Fruit fly (Drosophila melanogaster) whole organism, embryonic: ENCODE measurements around the gene CG42541.
A peak's percentile ranks its signal among the peaks of the same experiment; 100 is the strongest.

Source experiments
- Atf6 ChIP-seq: fragments of 200-800 bp; sonication (Bioruptor generic); IDR thresholded peaks from 2 replicates; pipeline ENCODE4 v1.3.6; 2022; ENCODE audit warnings: missing biosample characterization, missing genetic modification characterization
- BtbVII ChIP-seq: fragments of 200-800 bp; sonication (Bioruptor generic); optimal IDR thresholded peaks from 3 replicates; lab custom pipeline; 2017; ENCODE audit warnings: missing biosample characterization, mild to moderate bottlenecking, missing genetic modification characterization
- CG10654 ChIP-seq: fragments of 200-800 bp; sonication (Bioruptor generic); optimal IDR thresholded peaks from 2 replicates; lab custom pipeline; 2016; ENCODE audit warnings: missing biosample characterization, missing genetic modification characterization
- CG10959 ChIP-seq: fragments of 200-800 bp; sonication (Bioruptor generic); IDR thresholded peaks from 2 replicates; pipeline ENCODE4 v1.3.6; 2022; ENCODE audit warnings: missing biosample characterization, missing genetic modification characterization
- CG11085 ChIP-seq: fragments of 200-800 bp; sonication (Bioruptor generic); IDR thresholded peaks from 2 replicates; pipeline ENCODE4 v1.3.6; 2022; ENCODE audit warnings: missing biosample characterization, missing genetic modification characterization
- CG12299 ChIP-seq: fragments of 200-800 bp; sonication (Bioruptor generic); optimal IDR thresholded peaks from 2 replicates; lab custom pipeline; 2018; ENCODE audit warnings: missing biosample characterization, mild to moderate bottlenecking, missing genetic modification characterization
- CG12744 ChIP-seq: fragments of 200-800 bp; sonication (Bioruptor generic); optimal IDR thresholded peaks from 2 replicates; lab custom pipeline; 2016; ENCODE audit warnings: missing biosample characterization, missing genetic modification characterization
- CG13894 ChIP-seq: fragments of 200-800 bp; sonication (Bioruptor generic); optimal IDR thresholded peaks from 3 replicates; lab custom pipeline; 2018; ENCODE audit warnings: missing biosample characterization, mild to moderate bottlenecking, missing genetic modification characterization, moderate library complexity
- CG15601 ChIP-seq: fragments of 200-800 bp; sonication (Bioruptor generic); optimal IDR thresholded peaks from 3 replicates; lab custom pipeline; 2019; ENCODE audit warnings: missing biosample characterization, mild to moderate bottlenecking, missing genetic modification characterization, moderate library complexity
- CG16779 ChIP-seq: fragments of 200-800 bp; sonication (Bioruptor generic); IDR thresholded peaks from 2 replicates; pipeline ENCODE4 v1.3.6; 2022; ENCODE audit warnings: missing biosample characterization, missing genetic modification characterization
- CG18599 ChIP-seq: fragments of 200-800 bp; sonication (Bioruptor generic); optimal IDR thresholded peaks from 3 replicates; lab custom pipeline; 2017; ENCODE audit warnings: missing biosample characterization, missing genetic modification characterization, mild to moderate bottlenecking, moderate library complexity, missing genetic modification reagents
- CG18619 ChIP-seq: fragments of 200-800 bp; sonication (Bioruptor generic); optimal IDR thresholded peaks from 3 replicates; lab custom pipeline; 2017; ENCODE audit warnings: missing biosample characterization, mild to moderate bottlenecking, missing genetic modification characterization
- CG2889 ChIP-seq: fragments of 200-800 bp; sonication (Bioruptor generic); IDR thresholded peaks from 3 replicates; pipeline ENCODE4 v1.3.6; 2022; ENCODE audit warnings: missing biosample characterization, missing genetic modification characterization
- CG3281 ChIP-seq: fragments of 200-800 bp; sonication (Bioruptor generic); optimal IDR thresholded peaks from 3 replicates; lab custom pipeline; 2017; ENCODE audit warnings: missing biosample characterization, mild to moderate bottlenecking, missing genetic modification characterization
- CG33557 ChIP-seq: fragments of 200-800 bp; sonication (Bioruptor generic); optimal IDR thresholded peaks from 2 replicates; lab custom pipeline; 2019; ENCODE audit warnings: missing biosample characterization, mild to moderate bottlenecking, missing genetic modification characterization, moderate library complexity
- CG8089 ChIP-seq: fragments of 200-800 bp; sonication (Bioruptor generic); optimal IDR thresholded peaks from 3 replicates; lab custom pipeline; 2016; ENCODE audit warnings: missing biosample characterization, missing genetic modification characterization
- CG8388 ChIP-seq: fragments of 200-800 bp; sonication (Bioruptor generic); optimal IDR thresholded peaks from 2 replicates; lab custom pipeline; 2019; ENCODE audit warnings: missing biosample characterization, mild to moderate bottlenecking, missing genetic modification characterization, moderate library complexity
- CG8924 ChIP-seq: fragments of 200-800 bp; optimal IDR thresholded peaks from 3 replicates; lab custom pipeline; 2019; ENCODE audit warnings: missing biosample characterization, mild to moderate bottlenecking, missing genetic modification characterization, moderate library complexity
- CG9437 ChIP-seq: fragments of 200-800 bp; sonication (Bioruptor generic); optimal IDR thresholded peaks from 2 replicates; lab custom pipeline; 2018; ENCODE audit warnings: missing biosample characterization, mild to moderate bottlenecking, missing genetic modification characterization
- CG9932 ChIP-seq: fragments of 200-800 bp; sonication (Bioruptor generic); IDR thresholded peaks from 2 replicates; pipeline ENCODE4 v1.3.6; 2022; ENCODE audit warnings: missing biosample characterization, missing genetic modification characterization
- CoRest ChIP-seq: fragments of 200-800 bp; sonication (Bioruptor generic); optimal IDR thresholded peaks from 3 replicates; lab custom pipeline; 2018; ENCODE audit warnings: missing biosample characterization, mild to moderate bottlenecking, missing genetic modification characterization, moderate library complexity
- Elba2 ChIP-seq: fragments of 200-800 bp; sonication (Bioruptor generic); optimal IDR thresholded peaks from 3 replicates; lab custom pipeline; 2016; ENCODE audit warnings: missing biosample characterization, missing genetic modification characterization
- Ets97D ChIP-seq: fragments of 200-800 bp; sonication (Bioruptor generic); optimal IDR thresholded peaks from 3 replicates; lab custom pipeline; 2016; ENCODE audit warnings: missing biosample characterization, missing genetic modification characterization
- H2.0 ChIP-seq: fragments of 200-800 bp; sonication (Bioruptor generic); IDR thresholded peaks from 2 replicates; pipeline ENCODE4 v1.3.6; 2022; ENCODE audit warnings: missing biosample characterization, missing genetic modification characterization
- HHEX ChIP-seq: fragments of 200-800 bp; sonication (Bioruptor generic); optimal IDR thresholded peaks from 3 replicates; lab custom pipeline; 2017; ENCODE audit warnings: missing biosample characterization, mild to moderate bottlenecking, missing genetic modification characterization, missing genetic modification reagents
- HLH4C ChIP-seq: fragments of 200-800 bp; sonication (Bioruptor generic); IDR thresholded peaks from 3 replicates; pipeline ENCODE4 v1.3.6; 2022; ENCODE audit warnings: missing biosample characterization, missing genetic modification characterization; ENCODE audit not compliant: partially characterized antibody
- Hr51 ChIP-seq, 2 experiments: fragments of 200-800 bp; sonication (Bioruptor generic); optimal IDR thresholded peaks; 2 replicates in 1 of 2; 3 replicates in 1 of 2; lab custom pipeline; 2016 to 2018; ENCODE audit warnings: missing biosample characterization in 2 of 2, missing genetic modification characterization in 2 of 2, mild to moderate bottlenecking in 1 of 2, moderate library complexity in 1 of 2
- Lpt ChIP-seq: fragments of >200 bp; optimal IDR thresholded peaks from 2 replicates; lab custom pipeline; 2018; ENCODE audit warnings: missing biosample characterization, missing genetic modification characterization
- MBD-R2 ChIP-seq: fragments of 200-800 bp; sonication (Bioruptor generic); IDR thresholded peaks from 2 replicates; pipeline ENCODE4 v1.3.6; 2022; ENCODE audit warnings: missing biosample characterization, missing genetic modification characterization
- MESR4 ChIP-seq: fragments of 200-800 bp; sonication (Bioruptor generic); optimal IDR thresholded peaks from 2 replicates; lab custom pipeline; 2018; ENCODE audit warnings: missing biosample characterization, mild to moderate bottlenecking, missing genetic modification characterization, moderate library complexity
- Oli ChIP-seq: fragments of 200-800 bp; sonication (Bioruptor generic); optimal IDR thresholded peaks from 2 replicates; lab custom pipeline; 2018; ENCODE audit warnings: missing biosample characterization, mild to moderate bottlenecking, missing genetic modification characterization, moderate library complexity
- Ssrp ChIP-seq: fragments of 200-800 bp; sonication (Bioruptor generic); optimal IDR thresholded peaks from 2 replicates; lab custom pipeline; 2018; ENCODE audit warnings: missing biosample characterization, mild to moderate bottlenecking, missing genetic modification characterization, moderate library complexity
- Xbp1 ChIP-seq: fragments of 200-800 bp; sonication (Bioruptor generic); optimal IDR thresholded peaks from 3 replicates; lab custom pipeline; 2016; ENCODE audit warnings: missing biosample characterization, mild to moderate bottlenecking, missing genetic modification characterization
- chn ChIP-seq: fragments of 200-800 bp; sonication (Bioruptor generic); optimal IDR thresholded peaks from 2 replicates; lab custom pipeline; 2016; ENCODE audit warnings: missing biosample characterization, missing genetic modification characterization
- crp ChIP-seq, 2 experiments: fragments of 200-800 bp; sonication (Bioruptor generic); optimal IDR thresholded peaks; 2 replicates in 1 of 2; 3 replicates in 1 of 2; lab custom pipeline; 2017; ENCODE audit warnings: missing biosample characterization in 2 of 2, missing genetic modification characterization in 2 of 2, mild to moderate bottlenecking in 1 of 2, moderate library complexity in 1 of 2
- da ChIP-seq: fragments of 200-800 bp; sonication (Bioruptor generic); optimal IDR thresholded peaks from 2 replicates; lab custom pipeline; 2016; ENCODE audit warnings: missing biosample characterization, missing genetic modification characterization
- grau ChIP-seq: fragments of 200-800 bp; optimal IDR thresholded peaks from 3 replicates; lab custom pipeline; 2019; ENCODE audit warnings: missing biosample characterization, mild to moderate bottlenecking, missing genetic modification characterization, moderate library complexity
- jumu ChIP-seq: fragments of 200-800 bp; sonication (Bioruptor generic); optimal IDR thresholded peaks from 3 replicates; lab custom pipeline; 2016; ENCODE audit warnings: missing biosample characterization, missing genetic modification characterization
- lab ChIP-seq: fragments of 200-800 bp; sonication (Bioruptor generic); optimal IDR thresholded peaks from 3 replicates; lab custom pipeline; 2017; ENCODE audit warnings: missing biosample characterization, missing genetic modification characterization, mild to moderate bottlenecking, moderate library complexity, missing genetic modification reagents
- lov ChIP-seq, 2 experiments: fragments of 200-800 bp in 1 of 2; fragments of >200 bp in 1 of 2; sonication (Bioruptor generic) in 1 of 2; IDR thresholded peaks in 1 of 2; optimal IDR thresholded peaks in 1 of 2; 2 replicates in 1 of 2; 3 replicates in 1 of 2; pipeline versions ENCODE4 v1.3.6 to Lab custom; 2017 to 2022; ENCODE audit warnings: missing biosample characterization in 1 of 2, missing genetic modification characterization in 1 of 2
- luna ChIP-seq: fragments of 200-800 bp; sonication (Bioruptor generic); optimal IDR thresholded peaks from 2 replicates; lab custom pipeline; 2016; ENCODE audit warnings: missing biosample characterization, missing genetic modification characterization
- nerfin-1 ChIP-seq: fragments of 200-800 bp; sonication (Bioruptor generic); optimal IDR thresholded peaks from 3 replicates; lab custom pipeline; 2019; ENCODE audit warnings: missing biosample characterization, mild to moderate bottlenecking, missing genetic modification characterization, moderate library complexity
- phol ChIP-seq: fragments of 200-800 bp; sonication (Bioruptor generic); optimal IDR thresholded peaks from 3 replicates; lab custom pipeline; 2018; ENCODE audit warnings: missing biosample characterization, mild to moderate bottlenecking, missing genetic modification characterization, moderate library complexity
- pum ChIP-seq: fragments of 200-800 bp; sonication (Bioruptor generic); optimal IDR thresholded peaks from 2 replicates; lab custom pipeline; 2016; ENCODE audit warnings: missing biosample characterization, missing genetic modification characterization
- trem ChIP-seq: fragments of 200-800 bp; optimal IDR thresholded peaks from 3 replicates; lab custom pipeline; 2019; ENCODE audit warnings: missing biosample characterization, mild to moderate bottlenecking, missing genetic modification characterization, moderate library complexity
- wek ChIP-seq: fragments of 200-800 bp; sonication (Bioruptor generic); optimal IDR thresholded peaks from 3 replicates; lab custom pipeline; 2018; ENCODE audit warnings: missing biosample characterization, mild to moderate bottlenecking, missing genetic modification characterization, moderate library complexity
- zen ChIP-seq: fragments of 200-800 bp; sonication (Bioruptor generic); optimal IDR thresholded peaks from 3 replicates; lab custom pipeline; 2018; ENCODE audit warnings: missing biosample characterization, mild to moderate bottlenecking, missing genetic modification characterization, moderate library complexity
- zfh2 ChIP-seq: fragments of 200-800 bp; sonication (Bioruptor generic); optimal IDR thresholded peaks from 2 replicates; lab custom pipeline; 2016; ENCODE audit warnings: missing biosample characterization, missing genetic modification characterization

The CG42541 gene

DNA sequence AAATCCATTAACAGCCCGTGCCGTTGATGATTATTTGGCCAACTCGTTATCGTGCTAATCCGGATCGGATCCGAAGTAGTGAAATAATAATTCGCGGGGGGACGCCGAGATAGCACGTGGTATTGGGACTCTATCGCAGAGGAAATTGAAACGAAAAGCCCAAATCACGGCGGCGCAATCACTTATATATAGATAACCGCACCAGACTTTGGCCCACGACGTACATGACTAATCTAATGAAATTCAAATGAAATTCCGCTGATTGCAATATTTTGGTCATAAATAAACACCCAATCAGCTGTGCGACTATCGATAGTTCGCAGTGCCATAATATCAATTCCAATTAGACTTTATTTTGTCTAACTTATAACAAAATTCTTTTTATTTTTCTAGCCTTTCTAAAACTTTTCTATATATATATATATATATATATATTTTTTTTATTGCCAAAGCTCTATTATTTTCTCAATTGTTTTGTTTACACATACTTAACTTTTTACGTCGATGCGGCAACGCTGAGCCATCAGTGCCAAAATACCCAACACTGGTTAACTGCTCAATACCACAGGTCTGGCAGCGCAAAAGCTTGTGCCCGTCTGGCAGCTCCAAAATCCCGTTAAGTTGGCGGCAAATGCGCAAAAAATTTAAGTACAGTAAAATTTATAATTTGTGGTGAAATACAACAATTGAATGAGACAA lies 38.1 kb upstream of the CG42541 start, which contains the start of gene CG6428 (continued):
- TF ChIP-seq CG8924 (tag; lab: Kevin White, UChicago) (peak; percentile 42), CG8388 (GFP tag; lab: Kevin White, UChicago) (peak; percentile 25), Xbp1 (GFP tag; lab: Kevin White, UChicago) (peak; percentile 66), CG10959 (GFP tag; lab: Robert Waterston, UW) (no peak), Ssrp (tag; lab: Kevin White, UChicago) (peak; percentile 25), Hr51 (GFP tag; optimal IDR thresholded peaks at IDR 0.05; lab: Kevin White, UChicago) (peak in 1 of 2 experiments; percentile 15), H2.0 (GFP tag; lab: Robert Waterston, UW) (0 out of 2 replicates have a peak, but pooled peaks have one; percentile 12), nerfin-1 (tag; lab: Kevin White, UChicago) (peak; percentile 36), CG9932 (GFP tag; lab: Robert Waterston, UW) (peak; percentile 78), Oli (tag; lab: Kevin White, UChicago) (no peak), CG13894 (tag; lab: Kevin White, UChicago) (peak; percentile 12), CG18599 (GFP tag; lab: Kevin White, UChicago) (peak; percentile 55), CG16779 (GFP tag; lab: Robert Waterston, UW) (no peak), CG12744 (GFP tag; lab: Kevin White, UChicago) (peak; percentile 12), CG3281 (GFP tag; lab: Kevin White, UChicago) (peak; percentile 16), BtbVII (GFP tag; lab: Kevin White, UChicago) (peak; percentile 21), HLH4C (GFP tag; lab: Robert Waterston, UW) (peak; percentile 56; the same call in 2 of the 3 replicates), CG8089 (GFP tag; lab: Kevin White, UChicago) (peak; percentile 2), CG33557 (peak; percentile 10), MBD-R2 (GFP tag; lab: Robert Waterston, UW) (peak; percentile 63; the same call in 1 of the 2 replicates), pum (GFP tag; lab: Kevin White, UChicago) (peak; percentile 25), Atf6 (GFP tag; lab: Robert Waterston, UW) (no peak), CG2889 (GFP tag; lab: Robert Waterston, UW) (no peak), CG12299 (peak; percentile 48), lov (optimal IDR thresholded peaks at IDR 0.05; lab: Kevin White, UChicago) (no peak), lov (GFP tag; IDR thresholded peaks at IDR 0.05; lab: Robert Waterston, UW) (no peak), chn (GFP tag; lab: Kevin White, UChicago) (peak; percentile 26), crp (GFP tag; optimal IDR thresholded peaks at IDR 0.05; lab: Kevin White, UChicago) (peak in 1 of 2 experiments; percentile 85), CG9437 (GFP tag; lab: Kevin White, UChicago) (peak; percentile 12), HHEX (GFP tag; lab: Kevin White, UChicago) (peak; percentile 39), jumu (GFP tag; lab: Kevin White, UChicago) (peak; percentile 11), CG11085 (GFP tag; lab: Robert Waterston, UW) (no peak), MESR4 (GFP tag; lab: Kevin White, UChicago) (peak; percentile 19), grau (tag; lab: Kevin White, UChicago) (peak; percentile 28), trem (tag; lab: Kevin White, UChicago) (peak; percentile 60), Ets97D (GFP tag; lab: Kevin White, UChicago) (peak; percentile 70), CoRest (tag; lab: Kevin White, UChicago) (peak; percentile 65), Elba2 (peak; percentile 12), phol (tag; lab: Kevin White, UChicago) (peak; percentile 46), zfh2 (GFP tag; lab: Kevin White, UChicago) (peak; percentile 44), CG10654 (peak; percentile 32), CG18619 (GFP tag; lab: Kevin White, UChicago) (peak; percentile 24), Lpt (GFP tag; lab: Kevin White, UChicago) (no peak), zen (tag; lab: Kevin White, UChicago) (no peak), da (no peak), wek (GFP tag; lab: Kevin White, UChicago) (no peak), luna (GFP tag; lab: Kevin White, UChicago) (no peak), CG15601 (peak; percentile 42), lab (GFP tag; lab: Kevin White, UChicago) (peak; percentile 60)
